Fruit fly (Drosophila melanogaster) S2 (cell line): ENCODE measurements around the gene CG15717.

Experiments
- CG8478 ChIP-seq: fragments of >200 bp; optimal IDR thresholded peaks from 2 replicates; lab custom pipeline; 2018
- CTCF ChIP-seq, 2 experiments: fragments of >200 bp; optimal IDR thresholded peaks; 2 replicates each; lab custom pipeline; 2018

- no peak for TF ChIP-seq CTCF (optimal IDR thresholded peaks at IDR 0.05; lab: Kevin White, UChicago)
- TF ChIP-seq CG8478 (lab: Kevin White, UChicago): no peak
These were observed 30.7 kb downstream of the CG15717 start, which contains the start of the genes Bap60 and CG12096 for dm6 chrX:13159481-13159880.
